Worm (Caenorhabditis elegans): ENCODE results near the gene tars-1.

Gene tars-1

DNA sequence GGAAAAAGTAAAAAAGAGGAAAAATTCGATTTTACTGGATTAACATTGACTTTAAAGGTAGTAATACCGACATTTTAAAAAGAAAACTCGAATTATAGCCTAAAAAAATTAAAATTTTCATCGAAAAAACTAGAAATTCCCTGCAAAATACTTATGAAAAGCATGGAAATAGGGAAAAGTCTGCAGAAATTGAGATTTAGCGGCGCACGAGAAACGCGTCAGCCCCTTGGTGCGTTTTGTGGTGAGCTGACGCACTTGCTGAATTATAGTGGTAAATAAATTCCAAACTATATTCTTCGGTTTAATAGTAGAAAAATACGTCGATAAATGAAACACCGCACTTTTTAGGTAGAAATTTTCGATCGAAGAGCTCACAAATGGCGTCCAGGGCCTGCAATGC lies 1.0 kb downstream of the tars-1 start (continued):
- TF ChIP-seq nhr-23 (tag; optimal IDR thresholded peaks at IDR 0.05), result peak; percentile 47
- no peak for TF ChIP-seq elt-3 (tag; optimal IDR thresholded peaks at IDR 0.05)
- TF ChIP-seq ceh-9 (tag; optimal IDR thresholded peaks at IDR 0.05), result no peak
- no peak for TF ChIP-seq ztf-11 (tag; optimal IDR thresholded peaks at IDR 0.05)
- TF ChIP-seq lin-15B (tag; optimal IDR thresholded peaks at IDR 0.05), result peak; percentile 31

DNA sequence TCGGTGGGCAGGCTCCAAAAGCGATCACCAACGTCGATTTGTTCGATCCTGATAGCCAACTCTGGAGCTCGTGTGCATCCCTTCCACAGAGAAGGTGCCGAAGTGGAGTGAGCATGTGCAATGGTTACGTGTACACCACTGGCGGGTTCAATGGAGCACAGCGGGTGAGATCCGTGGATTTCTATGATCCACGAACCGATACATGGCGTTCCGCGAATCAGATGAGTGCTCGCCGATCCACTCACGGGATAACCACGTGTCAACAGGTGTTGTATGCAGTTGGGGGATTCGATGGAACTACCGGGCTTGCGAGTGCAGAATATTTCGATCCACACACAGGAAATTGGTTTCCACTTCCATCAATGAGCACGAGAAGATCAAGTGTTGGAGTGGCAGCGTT lies 4.6 kb downstream of the tars-1 start:
- TF ChIP-seq aly-2 (tag; optimal IDR thresholded peaks at IDR 0.05), result no peak
- TF ChIP-seq eor-1 (tag; optimal IDR thresholded peaks at IDR 0.05), result no peak
- TF ChIP-seq tbx-2 (tag; optimal IDR thresholded peaks at IDR 0.05), result no peak
- no peak for TF ChIP-seq pqm-1 (tag; optimal IDR thresholded peaks at IDR 0.05)
- no peak for TF ChIP-seq ceh-9 (tag; optimal IDR thresholded peaks at IDR 0.05)
- no peak for TF ChIP-seq R02D3.7 (tag; optimal IDR thresholded peaks at IDR 0.05)
- no peak for TF ChIP-seq nhr-23 (tag; optimal IDR thresholded peaks at IDR 0.05)
- no peak for TF ChIP-seq ama-1 (optimal IDR thresholded peaks at IDR 0.05)
- TF ChIP-seq zag-1 (tag; optimal IDR thresholded peaks at IDR 0.05), result no peak

DNA sequence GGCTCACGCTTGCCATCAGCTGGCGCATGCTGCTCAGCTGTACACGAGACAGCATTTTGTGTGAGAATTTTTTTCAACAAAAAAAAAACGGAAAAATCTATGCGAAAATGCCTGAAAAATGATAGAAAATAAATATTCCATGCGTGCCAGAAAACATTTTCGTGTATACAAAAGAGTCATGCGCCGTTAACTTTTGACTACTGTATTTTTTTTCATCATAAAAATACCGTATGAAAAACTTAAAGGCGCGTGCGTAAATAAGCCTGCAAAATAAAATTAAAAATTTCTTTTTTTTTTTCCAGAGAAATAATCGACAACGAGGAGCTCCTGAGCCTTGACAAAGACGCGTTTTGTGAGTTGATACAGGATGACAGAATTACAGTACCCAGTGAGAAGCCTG lies 5.5 kb downstream of the tars-1 start:
- TF ChIP-seq nhr-23 (tag; optimal IDR thresholded peaks at IDR 0.05), result no peak

DNA sequence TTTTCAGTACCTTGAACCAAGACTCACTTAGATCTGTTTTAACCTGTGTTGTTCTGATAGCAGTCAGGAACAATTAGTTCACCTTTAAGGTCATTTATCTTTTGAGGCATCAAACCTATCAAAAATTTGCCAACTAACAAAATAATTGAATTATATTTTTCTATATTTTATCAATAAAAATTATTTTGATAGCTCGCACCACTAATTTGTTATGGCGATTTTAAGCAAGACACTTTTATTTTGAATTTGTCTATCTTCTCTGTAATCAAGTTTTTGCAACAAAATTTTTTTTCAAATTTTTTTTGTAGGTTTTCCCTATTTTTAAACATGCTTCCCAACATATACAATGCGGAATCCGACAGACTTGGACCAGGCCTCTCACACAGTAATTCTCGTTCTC lies 6.8 kb downstream of the tars-1 start, which contains the start of gene kel-1:
Gene kel-1 (plus strand): TSS at position 301 of the 400 bp plus-strand sequence.
- no peak for TF ChIP-seq skn-1 (tag; optimal IDR thresholded peaks at IDR 0.05)
- no peak for TF ChIP-seq egl-27 (tag; optimal IDR thresholded peaks at IDR 0.05)
- no peak for TF ChIP-seq nhr-67 (tag; optimal IDR thresholded peaks at IDR 0.05)
- TF ChIP-seq tbx-2 (tag; optimal IDR thresholded peaks at IDR 0.05), result no peak
- TF ChIP-seq unc-62 (GFP tag; optimal IDR thresholded peaks at IDR 0.05), result no peak
- TF ChIP-seq nhr-76 (tag; optimal IDR thresholded peaks at IDR 0.05), result no peak
- TF ChIP-seq zag-1 (tag; optimal IDR thresholded peaks at IDR 0.05), result no peak
- no peak for TF ChIP-seq pqm-1 (tag; optimal IDR thresholded peaks at IDR 0.05)

DNA sequence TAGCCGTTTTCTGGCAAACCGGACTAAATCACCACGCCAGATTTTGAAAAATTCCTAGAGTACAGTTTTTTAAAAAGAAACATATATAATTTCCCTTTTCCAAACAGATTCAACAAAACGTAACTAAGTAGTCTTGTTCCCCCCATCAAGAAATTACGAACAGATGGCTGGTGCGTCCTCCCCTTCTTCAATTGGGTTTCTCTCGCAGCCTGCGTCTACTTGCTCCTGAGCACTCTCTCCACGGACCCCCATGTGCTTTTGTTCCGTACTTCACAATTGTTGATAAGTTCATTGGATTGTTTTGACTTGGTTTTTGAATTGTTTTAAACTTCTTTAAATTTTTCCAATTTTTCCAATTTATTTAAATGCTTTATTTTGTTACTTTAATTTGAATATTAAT lies 7.4 kb downstream of the tars-1 start:
- TF ChIP-seq nhr-77 (tag; optimal IDR thresholded peaks at IDR 0.05) (no peak), pha-4 (tag; optimal IDR thresholded peaks at IDR 0.05) (peak; percentile 15), hmg-11 (tag; optimal IDR thresholded peaks at IDR 0.05) (peak; percentile 29)

DNA sequence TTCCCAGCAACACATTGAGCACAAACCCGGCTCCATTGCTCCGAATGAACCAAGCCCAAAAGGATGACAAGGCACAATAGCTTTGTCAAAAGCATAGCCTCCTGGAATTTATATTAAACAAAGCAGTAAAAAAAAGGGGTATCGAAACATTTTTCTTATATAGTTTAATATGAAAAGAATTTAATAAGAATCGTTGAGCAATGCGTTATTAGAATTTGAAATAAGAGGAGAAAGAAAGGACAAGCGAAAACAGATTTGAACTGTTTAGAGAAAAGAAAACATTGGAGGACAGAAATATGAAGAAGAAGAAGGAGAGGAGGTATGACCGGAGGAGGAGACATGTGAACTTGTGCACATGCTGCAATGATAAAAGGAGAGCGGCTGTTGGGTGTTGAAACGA lies 10.3 kb downstream of the tars-1 start, which contains the start of gene C47D12.5:
Gene C47D12.5 (minus strand): TSS at position 101 of the 400 bp plus-strand sequence.
- TF ChIP-seq ceh-9 (tag; optimal IDR thresholded peaks at IDR 0.05), result no peak
- no peak for TF ChIP-seq nhr-11 (tag; optimal IDR thresholded peaks at IDR 0.05)
- TF ChIP-seq mml-1 (tag; optimal IDR thresholded peaks at IDR 0.05), result no peak
- no peak for TF ChIP-seq elt-3 (tag; optimal IDR thresholded peaks at IDR 0.05)
- no peak for TF ChIP-seq nhr-76 (tag; optimal IDR thresholded peaks at IDR 0.05)
- no peak for TF ChIP-seq eor-1 (tag; optimal IDR thresholded peaks at IDR 0.05)
- TF ChIP-seq fkh-2 (tag; optimal IDR thresholded peaks at IDR 0.05), result no peak
- TF ChIP-seq ceh-16 (tag; optimal IDR thresholded peaks at IDR 0.05), result no peak
- TF ChIP-seq ama-1 (optimal IDR thresholded peaks at IDR 0.05), result no peak
- no peak for TF ChIP-seq egl-27 (tag; optimal IDR thresholded peaks at IDR 0.05)
- no peak for TF ChIP-seq nhr-28 (tag; optimal IDR thresholded peaks at IDR 0.05)
- TF ChIP-seq egl-5 (tag; optimal IDR thresholded peaks at IDR 0.05), result no peak
- TF ChIP-seq nhr-12 (tag; optimal IDR thresholded peaks at IDR 0.05), result no peak

DNA sequence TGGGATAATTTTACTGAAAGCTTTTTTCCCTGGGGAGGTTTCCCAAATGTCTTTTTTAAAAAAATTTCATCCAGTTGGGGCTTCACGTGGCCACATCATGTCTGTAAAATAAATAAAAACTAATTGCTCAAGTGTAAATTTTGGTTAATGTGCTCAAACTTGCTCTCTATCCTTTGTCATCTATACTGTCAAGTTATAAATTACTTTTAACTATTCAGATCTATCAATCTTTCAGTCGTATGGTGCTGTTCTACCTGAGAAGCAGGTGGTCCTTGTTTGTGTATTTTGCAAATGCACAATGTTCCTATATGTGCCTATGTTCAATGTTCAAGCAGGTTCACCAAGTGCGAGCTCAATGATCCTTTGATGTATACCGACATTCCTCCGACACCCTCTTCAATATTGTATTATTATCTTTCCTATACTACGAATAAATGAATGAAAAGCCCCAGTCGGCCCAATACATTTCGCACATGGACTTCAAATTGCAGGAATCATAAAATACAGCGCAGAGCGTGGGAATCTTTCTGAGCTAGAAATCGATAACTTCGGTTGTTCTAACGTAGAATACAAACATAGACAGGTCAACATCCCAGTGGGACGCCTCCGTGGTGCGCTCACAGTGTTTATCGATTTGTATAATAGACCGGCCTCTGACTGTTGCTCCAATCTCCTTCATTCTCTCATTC lies 14.2 kb downstream of the tars-1 start, which contains the start of the genes sfxn-1.4 and C47D12.4:
Gene sfxn-1.4 (minus strand): TSS at position 101 of the 689 bp plus-strand sequence.
Gene C47D12.4 (plus strand): TSS at position 639 of the 689 bp plus-strand sequence.
- TF ChIP-seq ztf-4 (tag; optimal IDR thresholded peaks at IDR 0.05) (no peak), egl-27 (tag; optimal IDR thresholded peaks at IDR 0.05) (no peak), lin-39 (tag; optimal IDR thresholded peaks at IDR 0.05) (no peak), fkh-2 (tag; optimal IDR thresholded peaks at IDR 0.05) (no peak), eor-1 (tag; optimal IDR thresholded peaks at IDR 0.05) (no peak), pqm-1 (tag; optimal IDR thresholded peaks at IDR 0.05) (no peak), mdl-1 (tag; optimal IDR thresholded peaks at IDR 0.05) (no peak), ama-1 (optimal IDR thresholded peaks at IDR 0.05) (no peak), zag-1 (tag; optimal IDR thresholded peaks at IDR 0.05) (no peak)

All from whole organism, L3 larva.